Fruit fly (Drosophila melanogaster): ENCODE measurements around the gene tll.

The tll gene

dm6 chr3R:30803815-30804515 lies 48.1 kb upstream of the tll start (continued):
- no peak for TF ChIP-seq CG11398 (GFP tag; optimal IDR thresholded peaks at IDR 0.05)
- TF ChIP-seq Kr (GFP tag; optimal IDR thresholded peaks at IDR 0.05): peak; percentile 10
- no peak for TF ChIP-seq CG13894 (tag; optimal IDR thresholded peaks at IDR 0.05)
- TF ChIP-seq Rfx (GFP tag; IDR thresholded peaks at IDR 0.05): no peak
- no peak for TF ChIP-seq CG17912 (GFP tag; optimal IDR thresholded peaks at IDR 0.05)
- no peak for TF ChIP-seq Usf (GFP tag; optimal IDR thresholded peaks at IDR 0.05)
- no peak for TF ChIP-seq bowl (GFP tag; IDR thresholded peaks at IDR 0.05)
- no peak for TF ChIP-seq CG14965 (GFP tag; optimal IDR thresholded peaks at IDR 0.05; ENCODE audit: borderline replicate concordance)
- TF ChIP-seq Max (GFP tag; optimal IDR thresholded peaks at IDR 0.05): no peak
- no peak for TF ChIP-seq Blimp-1 (GFP tag; optimal IDR thresholded peaks at IDR 0.05)
- TF ChIP-seq jing (GFP tag; optimal IDR thresholded peaks at IDR 0.05): no peak
- TF ChIP-seq Atf6 (GFP tag; IDR thresholded peaks at IDR 0.05): no peak
- peak; percentile 53 for TF ChIP-seq phol (tag; optimal IDR thresholded peaks at IDR 0.05)
- TF ChIP-seq CG6272 (GFP tag; IDR thresholded peaks at IDR 0.05): no peak
- no peak for TF ChIP-seq CG12071 (GFP tag; optimal IDR thresholded peaks at IDR 0.05)
- TF ChIP-seq CG2199 (GFP tag; IDR thresholded peaks at IDR 0.05): no peak
- TF ChIP-seq esg (GFP tag; conservative IDR thresholded peaks at IDR 0.05): no peak; the same call in 1 of the 2 replicates
- TF ChIP-seq bigmax (GFP tag; optimal IDR thresholded peaks at IDR 0.05): no peak
- no peak for TF ChIP-seq CG10565 (GFP tag; optimal IDR thresholded peaks at IDR 0.05)
- TF ChIP-seq CG8765 (GFP tag; IDR thresholded peaks at IDR 0.05): no peak
- no peak for TF ChIP-seq zfh1 (GFP tag; IDR thresholded peaks at IDR 0.05)
- no peak for TF ChIP-seq fd102C (GFP tag; optimal IDR thresholded peaks at IDR 0.05)
- TF ChIP-seq CG4617 (GFP tag; optimal IDR thresholded peaks at IDR 0.05; ENCODE audit: borderline replicate concordance): peak; percentile 1
- TF ChIP-seq GATAe (GFP tag; conservative IDR thresholded peaks at IDR 0.05): no peak
- TF ChIP-seq sens (GFP tag): peak; percentile 59
- peak; percentile 22 for TF ChIP-seq Hr3 (GFP tag; optimal IDR thresholded peaks at IDR 0.05)
- TF ChIP-seq CG10543 (GFP tag; optimal IDR thresholded peaks at IDR 0.05): no peak
- no peak for TF ChIP-seq Dref (GFP tag; IDR thresholded peaks at IDR 0.05)
- no peak for TF ChIP-seq CG10959 (GFP tag; IDR thresholded peaks at IDR 0.05)
- TF ChIP-seq CG10321 (GFP tag; IDR thresholded peaks at IDR 0.05): no peak
- TF ChIP-seq rib (GFP tag; IDR thresholded peaks at IDR 0.05): peak; percentile 23; the same call in 1 of the 2 replicates
- TF ChIP-seq slou (GFP tag; optimal IDR thresholded peaks at IDR 0.05): no peak
- TF ChIP-seq CG9876 (GFP tag; optimal IDR thresholded peaks at IDR 0.05): no peak
- TF ChIP-seq grn (GFP tag; optimal IDR thresholded peaks at IDR 0.05): no peak
- TF ChIP-seq fru (optimal IDR thresholded peaks at IDR 0.05): no peak
- TF ChIP-seq CG6854 (GFP tag; optimal IDR thresholded peaks at IDR 0.05): no peak
- no peak for TF ChIP-seq YL-1 (GFP tag; optimal IDR thresholded peaks at IDR 0.05)
- TF ChIP-seq Side (GFP tag; optimal IDR thresholded peaks at IDR 0.05): no peak
- no peak for TF ChIP-seq oc (tag; optimal IDR thresholded peaks at IDR 0.05)
- TF ChIP-seq fd64A (GFP tag; optimal IDR thresholded peaks at IDR 0.05): no peak
- TF ChIP-seq CG14710 (tag; optimal IDR thresholded peaks at IDR 0.05): peak; percentile 2
- no peak for TF ChIP-seq trh (GFP tag; optimal IDR thresholded peaks at IDR 0.05)
- TF ChIP-seq CG6765 (GFP tag; optimal IDR thresholded peaks at IDR 0.05): no peak
- no peak for TF ChIP-seq ttk (GFP tag; IDR thresholded peaks at IDR 0.05)
- TF ChIP-seq CG17612 (GFP tag; IDR thresholded peaks at IDR 0.05): no peak
- peak in 1 of 2 experiments; percentile 22 for TF ChIP-seq eve (GFP tag; optimal IDR thresholded peaks at IDR 0.05)
- TF ChIP-seq CG7271 (tag; optimal IDR thresholded peaks at IDR 0.05): no peak
- TF ChIP-seq disco-r (GFP tag; optimal IDR thresholded peaks at IDR 0.05): no peak
- TF ChIP-seq Spps (tag; optimal IDR thresholded peaks at IDR 0.05): no peak
- TF ChIP-seq sima (GFP tag; optimal IDR thresholded peaks at IDR 0.05): no peak
- TF ChIP-seq ci (GFP tag; IDR thresholded peaks at IDR 0.05): 0 out of 3 replicates have a peak, but pooled peaks have one; percentile 19
- no peak for TF ChIP-seq CG16779 (GFP tag; IDR thresholded peaks at IDR 0.05)
